Worm (Caenorhabditis elegans) whole organism, L2 larva: ENCODE measurements around the gene rha-2.

Experiments
- nhr-11 ChIP-seq: fragments of 150-350 bp; optimal IDR thresholded peaks from 2 replicates; lab custom pipeline; 2014; ENCODE audit warnings: missing biosample characterization, missing genetic modification characterization
- nhr-77 ChIP-seq: fragments of 150-350 bp; optimal IDR thresholded peaks from 2 replicates; lab custom pipeline; 2014; ENCODE audit warnings: missing biosample characterization, missing genetic modification characterization
- unc-62 ChIP-seq: fragments of 150-350 bp; optimal IDR thresholded peaks from 2 replicates; lab custom pipeline; 2014; ENCODE audit warnings: missing biosample characterization, missing genetic modification reagents, missing genetic modification characterization
- ztf-11 ChIP-seq: sonication (generic microtip); optimal IDR thresholded peaks from 2 replicates; lab custom pipeline; 2017; ENCODE audit warnings: missing biosample characterization, missing genetic modification characterization

ce11 chrIII:8593620-8594019 is 20.7 kb downstream of the rha-2 start, which contains the start of gene C06E1.7:
- TF ChIP-seq ztf-11 (tag; lab: Kevin White, UChicago) (no peak), nhr-77 (tag; lab: Kevin White, UChicago) (no peak), nhr-11 (no peak), unc-62 (GFP tag; lab: Kevin White, UChicago) (no peak)
